Fruit fly (Drosophila melanogaster): Measurements from ENCODE around the gene CG7556.

Gene CG7556

dm6 chrX:19127216-19127615 lies 52.4 kb downstream of the CG7556 start, which contains the start of gene tgy:
Gene tgy (minus strand): TSS chrX:19127316.
- no peak for TF ChIP-seq CG8478 (optimal IDR thresholded peaks at IDR 0.05)
- TF ChIP-seq usp (GFP tag; optimal IDR thresholded peaks at IDR 0.05), result no peak
- no peak for TF ChIP-seq psq (optimal IDR thresholded peaks at IDR 0.05)
